Fruit fly (Drosophila melanogaster) whole organism, embryonic: ENCODE measurements around the gene CG17982.

Experiments
- Aef1 ChIP-seq: fragments of 200-800 bp; sonication (Bioruptor generic); IDR thresholded peaks from 3 replicates; pipeline ENCODE4 v1.3.6; 2022; ENCODE audit warnings: missing biosample characterization, missing genetic modification characterization
- Atf6 ChIP-seq: fragments of 200-800 bp; sonication (Bioruptor generic); IDR thresholded peaks from 2 replicates; pipeline ENCODE4 v1.3.6; 2022; ENCODE audit warnings: missing biosample characterization, missing genetic modification characterization
- CG10147 ChIP-seq: fragments of 200-800 bp; sonication (Bioruptor generic); optimal IDR thresholded peaks from 2 replicates; lab custom pipeline; 2019; ENCODE audit warnings: missing biosample characterization, mild to moderate bottlenecking, missing genetic modification characterization, moderate library complexity
- CG12744 ChIP-seq: fragments of 200-800 bp; sonication (Bioruptor generic); optimal IDR thresholded peaks from 2 replicates; lab custom pipeline; 2016; ENCODE audit warnings: missing biosample characterization, missing genetic modification characterization
- CG16863 ChIP-seq: fragments of 200-800 bp; sonication (Bioruptor generic); optimal IDR thresholded peaks from 3 replicates; lab custom pipeline; 2016; ENCODE audit warnings: missing biosample characterization, missing genetic modification characterization
- CG18011 ChIP-seq: fragments of 200-800 bp; sonication (Bioruptor generic); optimal IDR thresholded peaks from 2 replicates; lab custom pipeline; 2017; ENCODE audit warnings: missing biosample characterization, missing genetic modification characterization, mild to moderate bottlenecking, moderate library complexity, missing genotype
- CG32532 ChIP-seq: fragments of 200-800 bp; sonication (Bioruptor generic); IDR thresholded peaks from 2 replicates; pipeline ENCODE4 v1.3.6; 2022; ENCODE audit warnings: missing biosample characterization, missing genetic modification characterization
- CG32772 ChIP-seq: fragments of 200-800 bp; sonication (Bioruptor generic); IDR thresholded peaks from 2 replicates; pipeline ENCODE4 v1.3.6; 2022; ENCODE audit warnings: missing biosample characterization, missing genetic modification characterization
- CG33557 ChIP-seq: fragments of 200-800 bp; sonication (Bioruptor generic); optimal IDR thresholded peaks from 2 replicates; lab custom pipeline; 2019; ENCODE audit warnings: missing biosample characterization, mild to moderate bottlenecking, missing genetic modification characterization, moderate library complexity
- CG34376 ChIP-seq: fragments of 200-800 bp; sonication (Bioruptor generic); optimal IDR thresholded peaks from 2 replicates; lab custom pipeline; 2018; ENCODE audit warnings: missing biosample characterization, mild to moderate bottlenecking, missing genetic modification characterization
- CG42726 ChIP-seq: fragments of 200-800 bp; sonication (Bioruptor generic); IDR thresholded peaks from 2 replicates; pipeline ENCODE4 v1.3.6; 2022; ENCODE audit warnings: missing biosample characterization, missing genetic modification characterization; ENCODE audit not compliant: partially characterized antibody
- CG43689 ChIP-seq: fragments of 200-800 bp; sonication (Bioruptor generic); IDR thresholded peaks from 2 replicates; pipeline ENCODE4 v1.3.6; 2022; ENCODE audit warnings: missing biosample characterization, missing genetic modification characterization
- CG6272 ChIP-seq: fragments of 200-800 bp; sonication (Bioruptor generic); IDR thresholded peaks from 2 replicates; pipeline ENCODE4 v1.3.6; 2022; ENCODE audit warnings: missing biosample characterization, missing genetic modification characterization
- CG8944 ChIP-seq: fragments of 200-800 bp; sonication (Bioruptor generic); optimal IDR thresholded peaks from 3 replicates; lab custom pipeline; 2016; ENCODE audit warnings: missing biosample characterization, missing genetic modification characterization
- CG9797 ChIP-seq: fragments of 200-800 bp; sonication (Bioruptor generic); optimal IDR thresholded peaks from 3 replicates; lab custom pipeline; 2018; ENCODE audit warnings: missing biosample characterization, mild to moderate bottlenecking, missing genetic modification characterization
- D19A ChIP-seq: fragments of 200-800 bp; optimal IDR thresholded peaks from 3 replicates; lab custom pipeline; 2019; ENCODE audit warnings: missing biosample characterization, mild to moderate bottlenecking, missing genetic modification characterization, moderate library complexity
- GATAe ChIP-seq: fragments of 200-800 bp; sonication (Bioruptor generic); conservative IDR thresholded peaks from 2 replicates; pipeline ENCODE4 v1.3.6; 2022; ENCODE audit warnings: missing biosample characterization, missing genetic modification characterization
- HLH3B ChIP-seq: fragments of 200-800 bp; sonication (Bioruptor generic); IDR thresholded peaks from 2 replicates; pipeline ENCODE4 v1.3.6; 2022; ENCODE audit warnings: missing biosample characterization, missing genetic modification characterization
- HLH54F ChIP-seq: fragments of 200-800 bp; sonication (Bioruptor generic); optimal IDR thresholded peaks from 3 replicates; lab custom pipeline; 2016; ENCODE audit warnings: missing biosample characterization, missing genetic modification characterization
- HLHmδ ChIP-seq: fragments of 200-800 bp; sonication (Bioruptor generic); optimal IDR thresholded peaks from 2 replicates; lab custom pipeline; 2018; ENCODE audit warnings: missing biosample characterization, mild to moderate bottlenecking, missing genetic modification characterization, moderate library complexity
- Hand ChIP-seq: fragments of 200-800 bp; sonication (Bioruptor generic); optimal IDR thresholded peaks from 2 replicates; lab custom pipeline; 2017; ENCODE audit warnings: mild to moderate bottlenecking, missing biosample characterization, missing genetic modification reagents, missing genetic modification characterization
- Kr ChIP-seq: fragments of 200-800 bp; sonication (Bioruptor generic); optimal IDR thresholded peaks from 2 replicates; lab custom pipeline; 2017; ENCODE audit warnings: missing biosample characterization, mild to moderate bottlenecking, missing genetic modification characterization
- Max ChIP-seq: fragments of 200-800 bp; sonication (Bioruptor generic); optimal IDR thresholded peaks from 2 replicates; lab custom pipeline; 2016; ENCODE audit warnings: missing biosample characterization, mild to moderate bottlenecking, missing genetic modification characterization
- Mes4 ChIP-seq: fragments of 200-800 bp; sonication (Bioruptor generic); optimal IDR thresholded peaks from 2 replicates; lab custom pipeline; 2016; ENCODE audit warnings: missing biosample characterization, missing genetic modification characterization
- NC2β ChIP-seq: fragments of 200-800 bp; sonication (Bioruptor generic); optimal IDR thresholded peaks from 2 replicates; lab custom pipeline; 2016; ENCODE audit warnings: missing biosample characterization, missing genetic modification characterization
- Optix ChIP-seq: fragments of 200-800 bp; sonication (Bioruptor generic); IDR thresholded peaks from 3 replicates; pipeline ENCODE4 v1.3.6; 2022; ENCODE audit warnings: missing biosample characterization, missing genetic modification characterization
- PHDP ChIP-seq: fragments of 200-800 bp; sonication (Bioruptor generic); optimal IDR thresholded peaks from 3 replicates; lab custom pipeline; 2018; ENCODE audit warnings: missing biosample characterization, mild to moderate bottlenecking, missing genetic modification characterization, moderate library complexity
- Spps ChIP-seq: fragments of 200-800 bp; sonication (Bioruptor generic); optimal IDR thresholded peaks from 2 replicates; lab custom pipeline; 2018; ENCODE audit warnings: missing biosample characterization, mild to moderate bottlenecking, missing genetic modification characterization
- Sry-β ChIP-seq: fragments of 200-800 bp; sonication (Bioruptor generic); optimal IDR thresholded peaks from 2 replicates; lab custom pipeline; 2018; ENCODE audit warnings: missing biosample characterization, mild to moderate bottlenecking, missing genetic modification characterization, moderate library complexity
- Stat92E ChIP-seq, 3 experiments: fragments of >200 bp in 2 of 3; fragments of 200-800 bp in 1 of 3; sonication (Bioruptor generic) in 1 of 3; optimal IDR thresholded peaks; 2 replicates each; lab custom pipeline; 2017 to 2019; ENCODE audit warnings: missing biosample characterization in 3 of 3, missing genetic modification characterization in 3 of 3, mild to moderate bottlenecking in 1 of 3, moderate library complexity in 1 of 3
- Usf ChIP-seq: fragments of 200-800 bp; sonication (Bioruptor generic); optimal IDR thresholded peaks from 2 replicates; lab custom pipeline; 2017; ENCODE audit warnings: missing genotype, missing biosample characterization, missing genetic modification characterization
- Vsx1 ChIP-seq: fragments of 200-800 bp; sonication (Bioruptor generic); optimal IDR thresholded peaks from 2 replicates; lab custom pipeline; 2017; ENCODE audit warnings: missing biosample characterization, mild to moderate bottlenecking, missing genetic modification characterization, missing genetic modification reagents
- amos ChIP-seq: fragments of 200-800 bp; sonication (Bioruptor generic); IDR thresholded peaks from 2 replicates; pipeline ENCODE4 v1.3.6; 2022; ENCODE audit warnings: missing biosample characterization, missing genetic modification characterization; ENCODE audit not compliant: partially characterized antibody
- bbx ChIP-seq: fragments of 200-800 bp; sonication (Bioruptor generic); IDR thresholded peaks from 2 replicates; pipeline ENCODE4 v1.3.6; 2022; ENCODE audit warnings: missing biosample characterization, missing genetic modification characterization; ENCODE audit not compliant: partially characterized antibody
- bcd ChIP-seq: fragments of 200-800 bp; sonication (Bioruptor generic); optimal IDR thresholded peaks from 2 replicates; lab custom pipeline; 2017; ENCODE audit warnings: missing biosample characterization, mild to moderate bottlenecking, missing genetic modification characterization
- en ChIP-seq: fragments of 200-800 bp; sonication (Bioruptor generic); optimal IDR thresholded peaks from 2 replicates; lab custom pipeline; 2016; ENCODE audit warnings: missing biosample characterization, missing genetic modification characterization
- fd3F ChIP-seq: fragments of 200-800 bp; sonication (Bioruptor generic); optimal IDR thresholded peaks from 2 replicates; lab custom pipeline; 2018; ENCODE audit warnings: missing biosample characterization, mild to moderate bottlenecking, missing genetic modification characterization, moderate library complexity
- fru ChIP-seq: fragments of >200 bp; optimal IDR thresholded peaks from 2 replicates; lab custom pipeline; 2017
- gem ChIP-seq: fragments of 200-800 bp; sonication (Bioruptor generic); optimal IDR thresholded peaks from 2 replicates; lab custom pipeline; 2019; ENCODE audit warnings: missing biosample characterization, mild to moderate bottlenecking, missing genetic modification characterization, moderate library complexity
- h ChIP-seq: fragments of >200 bp; optimal IDR thresholded peaks from 2 replicates; lab custom pipeline; 2017
- insv ChIP-seq, 2 experiments: fragments of 200-800 bp; sonication (Bioruptor generic); optimal IDR thresholded peaks; 3 replicates each; lab custom pipeline; 2016 to 2018; ENCODE audit warnings: missing biosample characterization in 2 of 2, missing genetic modification characterization in 2 of 2
- lov ChIP-seq, 2 experiments: fragments of 200-800 bp in 1 of 2; fragments of >200 bp in 1 of 2; sonication (Bioruptor generic) in 1 of 2; IDR thresholded peaks in 1 of 2; optimal IDR thresholded peaks in 1 of 2; 2 replicates in 1 of 2; 3 replicates in 1 of 2; pipeline versions ENCODE4 v1.3.6 to Lab custom; 2017 to 2022; ENCODE audit warnings: missing biosample characterization in 1 of 2, missing genetic modification characterization in 1 of 2
- sob ChIP-seq: fragments of 200-800 bp; sonication (Bioruptor generic); IDR thresholded peaks from 2 replicates; pipeline ENCODE4 v1.3.6; 2022; ENCODE audit warnings: missing biosample characterization, missing genetic modification characterization
- sr ChIP-seq: fragments of 200-800 bp; sonication (Bioruptor generic); IDR thresholded peaks from 3 replicates; pipeline ENCODE4 v1.3.6; 2022; ENCODE audit warnings: missing biosample characterization, missing genetic modification characterization
- tll ChIP-seq, 2 experiments: fragments of 200-800 bp in 1 of 2; fragments of >200 bp in 1 of 2; sonication (Bioruptor generic) in 1 of 2; optimal IDR thresholded peaks; 2 replicates each; lab custom pipeline; 2017 to 2019; ENCODE audit warnings: missing biosample characterization in 2 of 2, missing genetic modification characterization in 2 of 2, mild to moderate bottlenecking in 1 of 2, moderate library complexity in 1 of 2
- tna ChIP-seq: fragments of 200-800 bp; sonication (Bioruptor generic); IDR thresholded peaks from 2 replicates; pipeline ENCODE4 v1.3.6; 2022; ENCODE audit warnings: missing biosample characterization, missing genetic modification characterization; ENCODE audit not compliant: partially characterized antibody
- tup ChIP-seq: fragments of 200-800 bp; sonication (Bioruptor generic); optimal IDR thresholded peaks from 2 replicates; lab custom pipeline; 2016; ENCODE audit warnings: missing biosample characterization, mild to moderate bottlenecking, missing genetic modification characterization, moderate library complexity
- wdn ChIP-seq: fragments of 200-800 bp; sonication (Bioruptor generic); IDR thresholded peaks from 2 replicates; pipeline ENCODE4 v1.3.6; 2022; ENCODE audit warnings: missing biosample characterization, missing genetic modification characterization

Gene CG17982

DNA sequence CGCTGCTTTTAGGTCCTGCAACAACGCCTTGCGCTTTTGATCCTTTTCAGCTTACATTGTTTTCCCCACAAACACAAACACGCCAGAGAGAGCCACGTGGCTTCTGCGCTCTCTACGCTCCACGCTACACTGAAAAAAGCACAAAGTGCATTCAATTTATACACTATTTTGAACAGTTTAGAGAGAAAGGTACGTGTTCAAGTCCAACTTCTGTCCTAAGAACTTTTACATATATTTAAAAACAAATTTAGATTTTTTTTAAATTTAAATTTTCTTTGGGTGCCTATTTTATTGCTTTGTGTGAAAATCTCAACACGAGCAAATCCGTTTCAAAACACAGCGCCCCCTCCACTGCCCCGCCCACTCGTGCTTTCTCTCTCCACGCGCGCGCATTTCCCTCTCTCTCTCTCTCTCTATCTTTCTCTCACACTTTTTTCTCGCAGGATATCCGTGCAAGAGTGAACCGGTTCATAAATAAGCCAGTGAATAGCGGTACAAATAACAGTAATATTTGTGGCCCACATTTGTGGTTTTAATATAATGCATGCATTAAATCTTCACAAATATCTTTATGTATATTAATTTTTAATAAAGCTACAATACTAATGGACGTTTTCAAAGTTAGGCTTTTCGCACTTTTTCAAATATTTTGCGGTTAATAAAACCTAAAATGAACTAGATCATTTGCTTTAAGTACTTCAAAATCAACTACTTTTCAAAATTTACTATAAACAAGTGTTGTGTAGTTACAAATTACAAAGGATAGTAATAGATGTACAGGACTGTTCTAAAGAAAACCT is 43.4 kb downstream of the CG17982 start (continued):
- TF ChIP-seq Max (peak; percentile 68), CG33557 (GFP tag; lab: Kevin White, UChicago) (no peak), CG32532 (GFP tag; lab: Robert Waterston, UW) (peak; percentile 87), fru (lab: Kevin White, UChicago) (no peak), NC2β (GFP tag; lab: Kevin White, UChicago) (peak; percentile 19), wdn (peak; percentile 67), Hand (peak; percentile 84), CG12744 (GFP tag; lab: Kevin White, UChicago) (peak; percentile 53), CG34376 (GFP tag; lab: Kevin White, UChicago) (peak; percentile 67), Atf6 (GFP tag; lab: Robert Waterston, UW) (peak; percentile 93), PHDP (tag; lab: Kevin White, UChicago) (peak; percentile 85), CG10147 (GFP tag; lab: Kevin White, UChicago) (peak; percentile 82), amos (GFP tag; lab: Robert Waterston, UW) (no peak), CG32772 (GFP tag; lab: Robert Waterston, UW) (peak; percentile 87), HLHmδ (GFP tag; lab: Kevin White, UChicago) (no peak), CG42726 (GFP tag; lab: Robert Waterston, UW) (no peak), CG9797 (GFP tag; lab: Kevin White, UChicago) (no peak), Optix (peak; percentile 72; the same call in 2 of the 3 replicates), Aef1 (GFP tag; lab: Robert Waterston, UW) (peak; percentile 81), HLH3B (GFP tag; lab: Robert Waterston, UW) (peak; percentile 92), Vsx1 (peak; percentile 62), sob (GFP tag; lab: Robert Waterston, UW) (peak; percentile 89), tna (GFP tag; lab: Robert Waterston, UW) (no peak), GATAe (GFP tag; lab: Robert Waterston, UW) (peak; percentile 21; the same call in 1 of the 2 replicates), HLH54F (peak; percentile 49), insv (GFP tag; optimal IDR thresholded peaks at IDR 0.05; lab: Kevin White, UChicago) (no peak), D19A (peak; percentile 77), h (lab: Kevin White, UChicago) (no peak), tup (GFP tag; lab: Kevin White, UChicago) (peak; percentile 35), bcd (peak; percentile 74), Usf (GFP tag; lab: Kevin White, UChicago) (peak; percentile 27), CG8944 (GFP tag; lab: Kevin White, UChicago) (peak; percentile 34), gem (tag; lab: Kevin White, UChicago) (peak; percentile 89), CG16863 (GFP tag; lab: Kevin White, UChicago) (peak; percentile 47), bbx (GFP tag; lab: Robert Waterston, UW) (no peak), CG18011 (GFP tag; lab: Kevin White, UChicago) (peak; percentile 26), CG43689 (GFP tag; lab: Robert Waterston, UW) (peak; percentile 63), tll (GFP tag; optimal IDR thresholded peaks at IDR 0.05; lab: Kevin White, UChicago) (no peak), Stat92E (GFP tag; optimal IDR thresholded peaks at IDR 0.05; lab: Kevin White, UChicago) (no peak), Mes4 (peak; percentile 26), lov (optimal IDR thresholded peaks at IDR 0.05; lab: Kevin White, UChicago) (no peak), lov (GFP tag; IDR thresholded peaks at IDR 0.05; lab: Robert Waterston, UW) (peak; percentile 87; the same call in 1 of the 3 replicates), Sry-β (GFP tag; lab: Kevin White, UChicago) (peak; percentile 12), CG6272 (GFP tag; lab: Robert Waterston, UW) (peak; percentile 85), sr (peak; percentile 72; the same call in 1 of the 3 replicates), fd3F (GFP tag; lab: Kevin White, UChicago) (peak; percentile 74), en (GFP tag; lab: Kevin White, UChicago) (no peak), Kr (no peak), Spps (tag; lab: Kevin White, UChicago) (peak; percentile 58)
